Fruit fly (Drosophila melanogaster) whole organism, embryonic: ENCODE data around the gene wapl.
A peak's percentile ranks its signal among the peaks of the same experiment; 100 is the strongest.

Source experiments
- CG11093 ChIP-seq: fragments of 200-800 bp; sonication (Bioruptor generic); IDR thresholded peaks from 3 replicates; pipeline ENCODE4 v1.3.6; 2022; ENCODE audit warnings: missing biosample characterization, missing genetic modification characterization
- CG11398 ChIP-seq: fragments of 200-800 bp; sonication (Bioruptor generic); optimal IDR thresholded peaks from 2 replicates; lab custom pipeline; 2016; ENCODE audit warnings: missing biosample characterization, missing genetic modification characterization
- CG1233 ChIP-seq: fragments of 200-800 bp; sonication (Bioruptor generic); optimal IDR thresholded peaks from 4 replicates; lab custom pipeline; 2018; ENCODE audit warnings: missing biosample characterization, mild to moderate bottlenecking, missing genetic modification characterization
- CG12744 ChIP-seq: fragments of 200-800 bp; sonication (Bioruptor generic); optimal IDR thresholded peaks from 2 replicates; lab custom pipeline; 2016; ENCODE audit warnings: missing biosample characterization, missing genetic modification characterization
- CG13287 ChIP-seq: fragments of 200-800 bp; sonication (Bioruptor generic); IDR thresholded peaks from 2 replicates; pipeline ENCODE4 v1.3.6; 2022; ENCODE audit warnings: missing biosample characterization, missing genetic modification characterization; ENCODE audit not compliant: partially characterized antibody
- CG15269 ChIP-seq: fragments of 200-800 bp; sonication (Bioruptor generic); optimal IDR thresholded peaks from 2 replicates; lab custom pipeline; 2018; ENCODE audit warnings: missing biosample characterization, mild to moderate bottlenecking, missing genetic modification characterization, moderate library complexity
- CG16863 ChIP-seq: fragments of 200-800 bp; sonication (Bioruptor generic); optimal IDR thresholded peaks from 3 replicates; lab custom pipeline; 2016; ENCODE audit warnings: missing biosample characterization, missing genetic modification characterization
- CG30431 ChIP-seq: fragments of 200-800 bp; sonication (Bioruptor generic); optimal IDR thresholded peaks from 2 replicates; lab custom pipeline; 2017; ENCODE audit warnings: missing biosample characterization, missing genetic modification characterization
- CG3847 ChIP-seq: fragments of 200-800 bp; sonication (Bioruptor generic); IDR thresholded peaks from 2 replicates; pipeline ENCODE4 v1.3.6; 2022; ENCODE audit warnings: missing biosample characterization, missing genetic modification characterization
- CG4730 ChIP-seq: fragments of 200-800 bp; sonication (Bioruptor generic); IDR thresholded peaks from 2 replicates; pipeline ENCODE4 v1.3.6; 2022; ENCODE audit warnings: missing biosample characterization, missing genetic modification characterization
- CG4820 ChIP-seq: fragments of 200-800 bp; sonication (Bioruptor generic); optimal IDR thresholded peaks from 3 replicates; lab custom pipeline; 2016; ENCODE audit warnings: missing biosample characterization, missing genetic modification characterization
- CG8290 ChIP-seq, 3 experiments: fragments of 200-800 bp; sonication (Bioruptor generic); optimal IDR thresholded peaks; 2 replicates each; lab custom pipeline; 2016 to 2019; ENCODE audit warnings: missing biosample characterization in 3 of 3, missing genetic modification characterization in 3 of 3, mild to moderate bottlenecking in 2 of 3, moderate library complexity in 1 of 3
- CG8478 ChIP-seq: fragments of >200 bp; optimal IDR thresholded peaks from 2 replicates; lab custom pipeline; 2018
- Dad ChIP-seq: fragments of 200-800 bp; sonication (Bioruptor generic); optimal IDR thresholded peaks from 3 replicates; lab custom pipeline; 2016; ENCODE audit warnings: missing biosample characterization, missing genetic modification characterization
- Dek ChIP-seq: fragments of 200-800 bp; sonication (Bioruptor generic); optimal IDR thresholded peaks from 3 replicates; lab custom pipeline; 2019; ENCODE audit warnings: missing biosample characterization, mild to moderate bottlenecking, missing genetic modification characterization, moderate library complexity
- Dip2 ChIP-seq: fragments of 200-800 bp; sonication (Bioruptor generic); IDR thresholded peaks from 2 replicates; pipeline ENCODE4 v1.3.6; 2022; ENCODE audit warnings: missing biosample characterization, missing genetic modification characterization
- Dref ChIP-seq: fragments of 200-800 bp; sonication (Bioruptor generic); IDR thresholded peaks from 2 replicates; pipeline ENCODE4 v1.3.6; 2022; ENCODE audit warnings: missing biosample characterization, missing genetic modification characterization
- HLH3B ChIP-seq: fragments of 200-800 bp; sonication (Bioruptor generic); IDR thresholded peaks from 2 replicates; pipeline ENCODE4 v1.3.6; 2022; ENCODE audit warnings: missing biosample characterization, missing genetic modification characterization
- HLH4C ChIP-seq: fragments of 200-800 bp; sonication (Bioruptor generic); IDR thresholded peaks from 3 replicates; pipeline ENCODE4 v1.3.6; 2022; ENCODE audit warnings: missing biosample characterization, missing genetic modification characterization; ENCODE audit not compliant: partially characterized antibody
- Hmr ChIP-seq: fragments of 200-800 bp; sonication (Bioruptor generic); optimal IDR thresholded peaks from 3 replicates; lab custom pipeline; 2017; ENCODE audit warnings: mild to moderate bottlenecking, missing biosample characterization, missing genetic modification reagents, missing genetic modification characterization
- Hr39 ChIP-seq: fragments of >200 bp; optimal IDR thresholded peaks from 2 replicates; lab custom pipeline; 2017
- Hr51 ChIP-seq, 2 experiments: fragments of 200-800 bp; sonication (Bioruptor generic); optimal IDR thresholded peaks; 2 replicates in 1 of 2; 3 replicates in 1 of 2; lab custom pipeline; 2016 to 2018; ENCODE audit warnings: missing biosample characterization in 2 of 2, missing genetic modification characterization in 2 of 2, mild to moderate bottlenecking in 1 of 2, moderate library complexity in 1 of 2
- Lpt ChIP-seq: fragments of >200 bp; optimal IDR thresholded peaks from 2 replicates; lab custom pipeline; 2018; ENCODE audit warnings: missing biosample characterization, missing genetic modification characterization
- Med ChIP-seq: fragments of 200-800 bp; sonication (Bioruptor generic); peaks from one replicate; lab custom pipeline; 2016; ENCODE audit warnings: missing biosample characterization, missing genetic modification characterization, mild to moderate bottlenecking, inconsistent platforms, moderate library complexity
- NC2α ChIP-seq: fragments of 200-800 bp; sonication (Bioruptor generic); optimal IDR thresholded peaks from 2 replicates; lab custom pipeline; 2016; ENCODE audit warnings: missing biosample characterization, missing genetic modification characterization
- NC2β ChIP-seq: fragments of 200-800 bp; sonication (Bioruptor generic); optimal IDR thresholded peaks from 2 replicates; lab custom pipeline; 2016; ENCODE audit warnings: missing biosample characterization, missing genetic modification characterization
- NFAT ChIP-seq: fragments of 200-800 bp; sonication (Bioruptor generic); IDR thresholded peaks from 2 replicates; pipeline ENCODE4 v1.3.6; 2022; ENCODE audit warnings: missing biosample characterization, missing genetic modification characterization
- Sry-β ChIP-seq: fragments of 200-800 bp; sonication (Bioruptor generic); optimal IDR thresholded peaks from 2 replicates; lab custom pipeline; 2018; ENCODE audit warnings: missing biosample characterization, mild to moderate bottlenecking, missing genetic modification characterization, moderate library complexity
- Sry-δ ChIP-seq: fragments of 200-800 bp; sonication (Bioruptor generic); optimal IDR thresholded peaks from 2 replicates; lab custom pipeline; 2016; ENCODE audit warnings: missing biosample characterization, missing genetic modification characterization
- Stat92E ChIP-seq, 3 experiments: fragments of >200 bp in 2 of 3; fragments of 200-800 bp in 1 of 3; sonication (Bioruptor generic) in 1 of 3; optimal IDR thresholded peaks; 2 replicates each; lab custom pipeline; 2017 to 2019; ENCODE audit warnings: missing biosample characterization in 3 of 3, missing genetic modification characterization in 3 of 3, mild to moderate bottlenecking in 1 of 3, moderate library complexity in 1 of 3
- ab ChIP-seq: fragments of 200-800 bp; sonication (Bioruptor generic); optimal IDR thresholded peaks from 2 replicates; lab custom pipeline; 2016; ENCODE audit warnings: missing biosample characterization, missing genetic modification characterization
- ap ChIP-seq: fragments of 200-800 bp; sonication (Bioruptor generic); IDR thresholded peaks from 2 replicates; pipeline ENCODE4 v1.3.6; 2022; ENCODE audit warnings: missing biosample characterization, missing genetic modification characterization
- br ChIP-seq: fragments of >200 bp; optimal IDR thresholded peaks from 2 replicates; lab custom pipeline; 2017
- crol ChIP-seq: fragments of 200-800 bp; sonication (Bioruptor generic); IDR thresholded peaks from 2 replicates; pipeline ENCODE4 v1.3.6; 2022; ENCODE audit warnings: missing biosample characterization, missing genetic modification characterization
- da ChIP-seq: fragments of 200-800 bp; sonication (Bioruptor generic); optimal IDR thresholded peaks from 2 replicates; lab custom pipeline; 2016; ENCODE audit warnings: missing biosample characterization, missing genetic modification characterization
- dm ChIP-seq: fragments of 200-800 bp; sonication (Bioruptor generic); optimal IDR thresholded peaks from 3 replicates; lab custom pipeline; 2016; ENCODE audit warnings: missing biosample characterization, missing genetic modification characterization
- fd3F ChIP-seq: fragments of 200-800 bp; sonication (Bioruptor generic); optimal IDR thresholded peaks from 2 replicates; lab custom pipeline; 2018; ENCODE audit warnings: missing biosample characterization, mild to moderate bottlenecking, missing genetic modification characterization, moderate library complexity
- gcm ChIP-seq: fragments of 200-800 bp; sonication (Bioruptor generic); optimal IDR thresholded peaks from 2 replicates; lab custom pipeline; 2019; ENCODE audit warnings: missing biosample characterization, mild to moderate bottlenecking, missing genetic modification characterization, moderate library complexity
- grn ChIP-seq: fragments of 200-800 bp; sonication (Bioruptor generic); optimal IDR thresholded peaks from 3 replicates; lab custom pipeline; 2017; ENCODE audit warnings: missing biosample characterization, missing genetic modification characterization
- gsb ChIP-seq: fragments of 200-800 bp; sonication (Bioruptor generic); IDR thresholded peaks from 2 replicates; pipeline ENCODE4 v1.3.6; 2022; ENCODE audit warnings: missing biosample characterization, missing genetic modification characterization
- lov ChIP-seq, 2 experiments: fragments of 200-800 bp in 1 of 2; fragments of >200 bp in 1 of 2; sonication (Bioruptor generic) in 1 of 2; IDR thresholded peaks in 1 of 2; optimal IDR thresholded peaks in 1 of 2; 2 replicates in 1 of 2; 3 replicates in 1 of 2; pipeline versions ENCODE4 v1.3.6 to Lab custom; 2017 to 2022; ENCODE audit warnings: missing biosample characterization in 1 of 2, missing genetic modification characterization in 1 of 2
- nmo ChIP-seq: fragments of 200-800 bp; sonication (Bioruptor generic); optimal IDR thresholded peaks from 2 replicates; lab custom pipeline; 2018; ENCODE audit warnings: missing biosample characterization, mild to moderate bottlenecking, missing genetic modification characterization, moderate library complexity
- pb ChIP-seq: fragments of 200-800 bp; sonication (Bioruptor generic); optimal IDR thresholded peaks from 3 replicates; lab custom pipeline; 2016; ENCODE audit warnings: missing biosample characterization, missing genetic modification characterization
- pnt ChIP-seq: fragments of 200-800 bp; sonication (Bioruptor generic); optimal IDR thresholded peaks from 3 replicates; lab custom pipeline; 2016; ENCODE audit warnings: missing biosample characterization, missing genetic modification characterization
- sim ChIP-seq: fragments of 200-800 bp; sonication (Bioruptor generic); IDR thresholded peaks from 2 replicates; pipeline ENCODE4 v1.3.6; 2022; ENCODE audit warnings: missing biosample characterization, missing genetic modification characterization
- sr ChIP-seq: fragments of 200-800 bp; sonication (Bioruptor generic); IDR thresholded peaks from 3 replicates; pipeline ENCODE4 v1.3.6; 2022; ENCODE audit warnings: missing biosample characterization, missing genetic modification characterization
- tll ChIP-seq, 2 experiments: fragments of 200-800 bp in 1 of 2; fragments of >200 bp in 1 of 2; sonication (Bioruptor generic) in 1 of 2; optimal IDR thresholded peaks; 2 replicates each; lab custom pipeline; 2017 to 2019; ENCODE audit warnings: missing biosample characterization in 2 of 2, missing genetic modification characterization in 2 of 2, mild to moderate bottlenecking in 1 of 2, moderate library complexity in 1 of 2
- tna ChIP-seq: fragments of 200-800 bp; sonication (Bioruptor generic); IDR thresholded peaks from 2 replicates; pipeline ENCODE4 v1.3.6; 2022; ENCODE audit warnings: missing biosample characterization, missing genetic modification characterization; ENCODE audit not compliant: partially characterized antibody
- wek ChIP-seq: fragments of 200-800 bp; sonication (Bioruptor generic); optimal IDR thresholded peaks from 3 replicates; lab custom pipeline; 2018; ENCODE audit warnings: missing biosample characterization, mild to moderate bottlenecking, missing genetic modification characterization, moderate library complexity
- z ChIP-seq: fragments of 200-800 bp; sonication (Bioruptor generic); IDR thresholded peaks from 3 replicates; pipeline ENCODE4 v1.3.6; 2022; ENCODE audit warnings: missing biosample characterization, missing genetic modification characterization

The wapl gene

DNA sequence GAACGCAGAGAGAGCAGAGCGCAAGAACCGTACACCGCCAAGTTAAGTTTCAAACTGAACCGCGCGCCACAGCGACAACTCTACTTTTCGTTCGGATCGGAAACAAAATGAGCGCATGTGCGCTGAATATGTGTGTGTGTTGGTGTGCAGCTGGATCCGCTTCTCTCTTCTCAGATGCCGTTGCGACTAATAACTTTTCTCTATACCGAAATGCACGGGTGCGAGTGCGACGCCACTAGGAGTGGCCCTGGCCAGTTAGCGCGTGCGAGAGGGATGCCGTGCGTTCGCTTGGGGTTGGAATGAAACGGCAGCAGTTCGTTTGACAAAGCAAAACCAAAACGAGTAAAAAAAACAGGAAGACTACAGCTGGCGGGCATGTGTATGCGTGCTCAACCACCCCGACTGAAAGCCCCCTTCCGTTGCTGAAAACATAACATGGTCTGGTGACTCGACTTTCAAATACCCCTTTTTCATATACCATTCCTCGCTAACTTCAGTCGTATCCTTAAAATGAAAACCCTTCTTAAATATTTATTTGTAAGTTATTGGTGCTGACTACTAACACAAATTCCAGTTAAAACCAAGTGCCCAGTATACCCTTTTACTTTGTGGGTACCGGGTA is 21.8 kb downstream of the wapl start (continued):
- TF ChIP-seq CG16863 (GFP tag; lab: Kevin White, UChicago) (peak; percentile 100), grn (peak; percentile 96), Dip2 (GFP tag; lab: Robert Waterston, UW) (peak; percentile 85), gsb (GFP tag; lab: Robert Waterston, UW) (peak; percentile 100), dm (peak; percentile 100), tna (GFP tag; lab: Robert Waterston, UW) (no peak), sim (GFP tag; lab: Robert Waterston, UW) (peak; percentile 100), pb (GFP tag; lab: Kevin White, UChicago) (peak; percentile 100), CG11398 (GFP tag; lab: Kevin White, UChicago) (peak; percentile 100), z (GFP tag; lab: Robert Waterston, UW) (peak; percentile 91), da (GFP tag; lab: Kevin White, UChicago) (peak; percentile 99), Hmr (peak; percentile 100), Sry-δ (peak; percentile 90), HLH3B (GFP tag; lab: Robert Waterston, UW) (peak; percentile 100), NC2β (peak; percentile 100), CG12744 (peak; percentile 100), br (lab: Kevin White, UChicago) (no peak), ab (GFP tag; lab: Kevin White, UChicago) (peak; percentile 100), CG4820 (peak; percentile 99), NC2α (GFP tag; lab: Kevin White, UChicago) (peak; percentile 100), sr (GFP tag; lab: Robert Waterston, UW) (peak; percentile 100), CG11093 (GFP tag; lab: Robert Waterston, UW) (peak; percentile 100), CG8290 (GFP tag; optimal IDR thresholded peaks at IDR 0.05; lab: Kevin White, UChicago) (peak; percentile 99), CG8290 (tag; optimal IDR thresholded peaks at IDR 0.05; lab: Kevin White, UChicago) (peak; percentile 99 to 100), fd3F (GFP tag; lab: Kevin White, UChicago) (peak; percentile 100), Dek (tag; lab: Kevin White, UChicago) (peak; percentile 100), gcm (GFP tag; lab: Kevin White, UChicago) (peak; percentile 100), Lpt (GFP tag; lab: Kevin White, UChicago) (peak; percentile 1), Dref (peak; percentile 60), HLH4C (GFP tag; lab: Robert Waterston, UW) (no peak), Hr51 (GFP tag; optimal IDR thresholded peaks at IDR 0.05; lab: Kevin White, UChicago) (peak; percentile 100), wek (GFP tag; lab: Kevin White, UChicago) (peak; percentile 98), CG4730 (peak; percentile 100), Med (peak; percentile 100), nmo (peak; percentile 100), NFAT (peak; percentile 100), crol (GFP tag; lab: Robert Waterston, UW) (peak; percentile 96), CG8478 (lab: Kevin White, UChicago) (peak; percentile 95), Stat92E (GFP tag; optimal IDR thresholded peaks at IDR 0.05; lab: Kevin White, UChicago) (peak in 1 of 3 experiments; percentile 99), CG1233 (GFP tag; lab: Kevin White, UChicago) (peak; percentile 100), CG13287 (GFP tag; lab: Robert Waterston, UW) (no peak), CG30431 (GFP tag; lab: Kevin White, UChicago) (peak; percentile 100), Dad (GFP tag; lab: Kevin White, UChicago) (peak; percentile 100), pnt (GFP tag; lab: Kevin White, UChicago) (peak; percentile 100), Sry-β (GFP tag; lab: Kevin White, UChicago) (peak; percentile 82), CG15269 (tag; lab: Kevin White, UChicago) (peak; percentile 100), Hr39 (lab: Kevin White, UChicago) (no peak), ap (peak; percentile 100), lov (optimal IDR thresholded peaks at IDR 0.05; lab: Kevin White, UChicago) (no peak), lov (GFP tag; IDR thresholded peaks at IDR 0.05; lab: Robert Waterston, UW) (peak; percentile 100), CG3847 (GFP tag; lab: Robert Waterston, UW) (peak; percentile 100), tll (GFP tag; optimal IDR thresholded peaks at IDR 0.05; lab: Kevin White, UChicago) (peak in 1 of 2 experiments; percentile 92)
